Fruit fly (Drosophila melanogaster) whole organism, prepupa: ENCODE measurements around the gene CG13310.

Experiments used
- CG15336 ChIP-seq: fragments of 200-800 bp; sonication (Bioruptor generic); IDR thresholded peaks from 2 replicates; pipeline ENCODE4 v1.3.6; 2022; ENCODE audit warnings: missing biosample characterization, missing genetic modification characterization
- CG8632 ChIP-seq: fragments of 200-800 bp; sonication (Bioruptor generic); optimal IDR thresholded peaks from 3 replicates; lab custom pipeline; 2016; ENCODE audit warnings: missing biosample characterization, missing genetic modification characterization
- Ets21C ChIP-seq: fragments of 200-800 bp; sonication (Bioruptor generic); optimal IDR thresholded peaks from 3 replicates; lab custom pipeline; 2016; ENCODE audit warnings: missing biosample characterization, missing genetic modification characterization
- Sox102F ChIP-seq: fragments of 200-800 bp; sonication (Bioruptor generic); optimal IDR thresholded peaks from 2 replicates; lab custom pipeline; 2016; ENCODE audit warnings: missing biosample characterization, mild to moderate bottlenecking, missing genetic modification characterization
- acj6 ChIP-seq: fragments of 200-800 bp; sonication (Bioruptor generic); optimal IDR thresholded peaks from 3 replicates; lab custom pipeline; 2016; ENCODE audit warnings: missing biosample characterization, missing genetic modification characterization

DNA sequence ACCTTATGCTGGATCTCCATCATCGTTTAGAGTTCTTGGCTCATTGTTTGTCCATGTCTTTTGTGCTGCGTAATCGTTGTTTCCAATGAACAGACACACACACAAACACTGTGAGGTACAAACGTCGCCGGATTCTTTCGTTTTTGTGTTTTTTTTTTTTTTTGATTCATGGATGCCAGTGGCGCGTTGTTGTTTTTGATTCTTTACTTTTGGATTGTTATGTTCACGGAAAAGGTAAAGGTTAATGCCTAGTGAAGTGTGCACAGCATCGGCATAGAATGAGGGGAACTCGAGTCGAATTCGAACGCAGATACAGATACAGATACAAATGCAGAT, 33.1 kb upstream of the CG13310 start:
- TF ChIP-seq acj6 (GFP tag; lab: Kevin White, UChicago) (no peak), Sox102F (GFP tag; lab: Kevin White, UChicago) (no peak), CG8632 (GFP tag; lab: Kevin White, UChicago) (no peak), CG15336 (GFP tag; lab: Robert Waterston, UW) (no peak), Ets21C (GFP tag; lab: Kevin White, UChicago) (no peak)
